Fruit fly (Drosophila melanogaster): Measurements from ENCODE around the gene Proc-R.
A peak's percentile ranks its signal among the peaks of the same experiment; 100 is the strongest.

The Proc-R gene

dm6 chrX:4707237-4708066 is at the start of gene Proc-R:
Gene Proc-R, plus strand, starts transcription at chrX:4707916.
- TF ChIP-seq vnd (GFP tag; IDR thresholded peaks at IDR 0.05; ENCODE audit: partially characterized antibody) (no peak), Med (GFP tag) (peak; percentile 38), E2f2 (GFP tag; IDR thresholded peaks at IDR 0.05) (no peak), CG10959 (GFP tag; IDR thresholded peaks at IDR 0.05) (no peak), CG31365 (tag; optimal IDR thresholded peaks at IDR 0.05) (no peak), kah (GFP tag; optimal IDR thresholded peaks at IDR 0.05) (peak; percentile 88), ATbp (GFP tag; optimal IDR thresholded peaks at IDR 0.05) (no peak), H2.0 (GFP tag; IDR thresholded peaks at IDR 0.05) (no peak), sob (GFP tag; IDR thresholded peaks at IDR 0.05) (no peak), pho (GFP tag; optimal IDR thresholded peaks at IDR 0.05) (no peak), scrt (GFP tag; optimal IDR thresholded peaks at IDR 0.05) (peak; percentile 84), Rfx (GFP tag; IDR thresholded peaks at IDR 0.05) (peak; percentile 31; the same call in 1 of the 2 replicates), Trl (optimal IDR thresholded peaks at IDR 0.05) (peak; percentile 7 to 32), Trl (GFP tag; optimal IDR thresholded peaks at IDR 0.05) (no peak), Hr3 (GFP tag; optimal IDR thresholded peaks at IDR 0.05) (no peak), dan (GFP tag; IDR thresholded peaks at IDR 0.05) (no peak), CG13287 (GFP tag; IDR thresholded peaks at IDR 0.05; ENCODE audit: partially characterized antibody) (0 out of 2 replicates have a peak, but pooled peaks have one; percentile 7), CG8290 (GFP tag; optimal IDR thresholded peaks at IDR 0.05) (peak; percentile 38), CG8290 (tag; optimal IDR thresholded peaks at IDR 0.05) (no peak), Dp (GFP tag; optimal IDR thresholded peaks at IDR 0.05) (peak; percentile 18), pita (GFP tag; optimal IDR thresholded peaks at IDR 0.05) (peak; percentile 20), CTCF (GFP tag; optimal IDR thresholded peaks at IDR 0.05) (peak; percentile 90), Deaf1 (tag; optimal IDR thresholded peaks at IDR 0.05) (peak; percentile 35), CG11093 (GFP tag; IDR thresholded peaks at IDR 0.05) (no peak), ken (GFP tag; IDR thresholded peaks at IDR 0.05) (no peak), grn (GFP tag; optimal IDR thresholded peaks at IDR 0.05) (peak; percentile 64), sens (GFP tag) (peak; percentile 64), pzg (GFP tag; optimal IDR thresholded peaks at IDR 0.05) (peak; percentile 10), MBD-R2 (GFP tag; IDR thresholded peaks at IDR 0.05) (no peak), Ets65A (GFP tag) (no peak), lilli (GFP tag; optimal IDR thresholded peaks at IDR 0.05) (no peak), sr (GFP tag; IDR thresholded peaks at IDR 0.05) (0 out of 3 replicates have a peak, but pooled peaks have one; percentile 10), CG14710 (tag; optimal IDR thresholded peaks at IDR 0.05) (no peak), nau (GFP tag; optimal IDR thresholded peaks at IDR 0.05) (no peak), Dref (GFP tag; IDR thresholded peaks at IDR 0.05) (no peak), sug (tag; optimal IDR thresholded peaks at IDR 0.05) (peak; percentile 24), pfk (GFP tag; optimal IDR thresholded peaks at IDR 0.05) (peak; percentile 62), fd64A (GFP tag; optimal IDR thresholded peaks at IDR 0.05) (no peak), tgo (GFP tag; IDR thresholded peaks at IDR 0.05) (no peak), Usf (GFP tag; optimal IDR thresholded peaks at IDR 0.05) (no peak), crol (GFP tag; IDR thresholded peaks at IDR 0.05) (peak; percentile 42; the same call in 1 of the 2 replicates), so (GFP tag; IDR thresholded peaks at IDR 0.05) (0 out of 3 replicates have a peak, but pooled peaks have one; percentile 26), CG30431 (GFP tag; optimal IDR thresholded peaks at IDR 0.05) (no peak), Dip3 (GFP tag; optimal IDR thresholded peaks at IDR 0.05) (no peak), CG12769 (tag; optimal IDR thresholded peaks at IDR 0.05) (peak; percentile 12), CG7963 (GFP tag; IDR thresholded peaks at IDR 0.05; ENCODE audit: partially characterized antibody) (0 out of 3 replicates have a peak, but pooled peaks have one; percentile 14), CG7372 (GFP tag; IDR thresholded peaks at IDR 0.05) (no peak), CG1233 (GFP tag; optimal IDR thresholded peaks at IDR 0.05) (no peak), CG18476 (GFP tag; optimal IDR thresholded peaks at IDR 0.05) (no peak), chinmo (GFP tag; IDR thresholded peaks at IDR 0.05; ENCODE audit: partially characterized antibody) (0 out of 4 replicates have a peak, but pooled peaks have one; percentile 68), CG1832 (GFP tag; optimal IDR thresholded peaks at IDR 0.05) (peak; percentile 31)

All from whole organism, embryonic.